Fruit fly (Drosophila melanogaster): ENCODE measurements around the gene CG5639.

DNA sequence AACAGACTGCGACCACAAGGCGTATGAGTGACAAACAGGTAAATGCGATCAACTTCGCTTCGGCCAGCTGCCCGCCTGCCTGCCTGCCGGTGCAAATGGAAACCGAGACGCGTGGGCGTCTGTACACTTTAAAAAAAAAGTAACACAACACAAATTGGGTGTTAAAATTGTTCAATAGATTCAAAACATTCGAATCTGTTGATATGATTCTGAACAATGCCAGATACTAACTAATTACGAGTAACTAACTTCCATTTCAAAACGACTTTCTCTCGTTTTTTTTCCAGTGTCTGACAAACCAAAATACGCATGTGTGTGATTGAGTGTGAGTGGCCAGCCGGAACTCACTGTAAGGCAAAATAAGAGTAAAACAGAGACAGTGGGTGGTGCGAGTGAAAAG, 26.2 kb downstream of the CG5639 start:
- TF ChIP-seq CrebA (GFP tag; optimal IDR thresholded peaks at IDR 0.05; ENCODE audit: borderline replicate concordance) (no peak), sv (GFP tag; optimal IDR thresholded peaks at IDR 0.05) (peak; percentile 38), foxo (GFP tag; optimal IDR thresholded peaks at IDR 0.05) (peak; percentile 80 to 93), jim (GFP tag; optimal IDR thresholded peaks at IDR 0.05) (no peak), OdsH (GFP tag; optimal IDR thresholded peaks at IDR 0.05) (peak; percentile 87), lola (GFP tag; optimal IDR thresholded peaks at IDR 0.05) (no peak), usp (GFP tag; optimal IDR thresholded peaks at IDR 0.05) (no peak), Dif (GFP tag; optimal IDR thresholded peaks at IDR 0.05; ENCODE audit: partially characterized antibody) (no peak)

Measured in whole organism, wandering third instar larva.